Worm (Caenorhabditis elegans): Measurements from ENCODE around the gene F57G12.2.

ce11 chrX:12154055-12154898, 5.6 kb downstream of the F57G12.2 start, which contains the start of gene mfsd-11:
- no peak for TF ChIP-seq nhr-76 (tag; optimal IDR thresholded peaks at IDR 0.05)
- TF ChIP-seq snpc-4 (tag; optimal IDR thresholded peaks at IDR 0.05), result no peak
- TF ChIP-seq pqm-1 (tag; optimal IDR thresholded peaks at IDR 0.05), result peak; percentile 14
- TF ChIP-seq aly-2 (tag; optimal IDR thresholded peaks at IDR 0.05), result no peak
- TF ChIP-seq ceh-16 (tag; optimal IDR thresholded peaks at IDR 0.05), result no peak
- peak; percentile 62 for TF ChIP-seq nhr-25 (tag; optimal IDR thresholded peaks at IDR 0.05)
- no peak for TF ChIP-seq fkh-2 (tag; optimal IDR thresholded peaks at IDR 0.05)
- no peak for TF ChIP-seq skn-1 (tag; optimal IDR thresholded peaks at IDR 0.05)
- no peak for TF ChIP-seq ama-1 (optimal IDR thresholded peaks at IDR 0.05)
- no peak for TF ChIP-seq egl-27 (tag; optimal IDR thresholded peaks at IDR 0.05)
- no peak for TF ChIP-seq lin-39 (tag; optimal IDR thresholded peaks at IDR 0.05)

All from whole organism, L3 larva.